Fruit fly (Drosophila melanogaster) whole organism, embryonic: ENCODE data around the gene CG8300.

Experiments used
- Asciz ChIP-seq: fragments of 200-800 bp; sonication (Bioruptor generic); optimal IDR thresholded peaks from 2 replicates; lab custom pipeline; 2017; ENCODE audit warnings: missing biosample characterization, mild to moderate bottlenecking, missing genetic modification characterization, missing genetic modification reagents
- CG13287 ChIP-seq: fragments of 200-800 bp; sonication (Bioruptor generic); IDR thresholded peaks from 2 replicates; pipeline ENCODE4 v1.3.6; 2022; ENCODE audit warnings: missing biosample characterization, missing genetic modification characterization; ENCODE audit not compliant: partially characterized antibody
- CG14050 ChIP-seq: fragments of 200-800 bp; sonication (Bioruptor generic); IDR thresholded peaks from 3 replicates; pipeline ENCODE4 v1.3.6; 2022; ENCODE audit warnings: missing biosample characterization, missing genetic modification characterization
- CG14441 ChIP-seq: fragments of 200-800 bp; sonication (Bioruptor generic); IDR thresholded peaks from 2 replicates; pipeline ENCODE4 v1.3.6; 2022; ENCODE audit warnings: missing biosample characterization, missing genetic modification characterization
- CG14710 ChIP-seq: fragments of 200-800 bp; sonication (Bioruptor generic); optimal IDR thresholded peaks from 3 replicates; lab custom pipeline; 2019; ENCODE audit warnings: missing biosample characterization, mild to moderate bottlenecking, missing genetic modification characterization, moderate library complexity
- CG16813 ChIP-seq: fragments of 200-800 bp; sonication (Bioruptor generic); IDR thresholded peaks from 3 replicates; pipeline ENCODE4 v1.3.6; 2022; ENCODE audit warnings: missing biosample characterization, missing genetic modification characterization; ENCODE audit not compliant: partially characterized antibody
- CG17328 ChIP-seq: fragments of 200-800 bp; sonication (Bioruptor generic); IDR thresholded peaks from 2 replicates; pipeline ENCODE4 v1.3.6; 2022; ENCODE audit warnings: missing biosample characterization, missing genetic modification characterization
- CG18011 ChIP-seq: fragments of 200-800 bp; sonication (Bioruptor generic); optimal IDR thresholded peaks from 2 replicates; lab custom pipeline; 2017; ENCODE audit warnings: missing biosample characterization, missing genetic modification characterization, mild to moderate bottlenecking, moderate library complexity, missing genotype
- CG3065 ChIP-seq: fragments of 200-800 bp; sonication (Bioruptor generic); optimal IDR thresholded peaks from 2 replicates; lab custom pipeline; 2016; ENCODE audit warnings: missing biosample characterization, missing genetic modification characterization
- CG31441 ChIP-seq: fragments of 200-800 bp; sonication (Bioruptor generic); IDR thresholded peaks from 2 replicates; pipeline ENCODE4 v1.3.6; 2022; ENCODE audit warnings: missing biosample characterization, missing genetic modification characterization
- CG3163 ChIP-seq: fragments of 200-800 bp; sonication (Bioruptor generic); optimal IDR thresholded peaks from 3 replicates; lab custom pipeline; 2016; ENCODE audit warnings: missing biosample characterization, missing genetic modification characterization
- CG3281 ChIP-seq: fragments of 200-800 bp; sonication (Bioruptor generic); optimal IDR thresholded peaks from 3 replicates; lab custom pipeline; 2017; ENCODE audit warnings: missing biosample characterization, mild to moderate bottlenecking, missing genetic modification characterization
- CG33213 ChIP-seq: fragments of 200-800 bp; sonication (Bioruptor generic); optimal IDR thresholded peaks from 3 replicates; lab custom pipeline; 2016; ENCODE audit warnings: missing biosample characterization, missing genetic modification characterization
- CG43689 ChIP-seq: fragments of 200-800 bp; sonication (Bioruptor generic); IDR thresholded peaks from 2 replicates; pipeline ENCODE4 v1.3.6; 2022; ENCODE audit warnings: missing biosample characterization, missing genetic modification characterization
- CG4404 ChIP-seq: fragments of 200-800 bp; sonication (Bioruptor generic); IDR thresholded peaks from 2 replicates; pipeline ENCODE4 v1.3.6; 2022; ENCODE audit warnings: missing biosample characterization, missing genetic modification characterization
- CG5180 ChIP-seq: fragments of 200-800 bp; sonication (Bioruptor generic); optimal IDR thresholded peaks from 3 replicates; lab custom pipeline; 2017; ENCODE audit warnings: missing biosample characterization, missing genetic modification characterization, mild to moderate bottlenecking, moderate library complexity, missing genetic modification reagents
- CG6854 ChIP-seq: fragments of 200-800 bp; sonication (Bioruptor generic); optimal IDR thresholded peaks from 3 replicates; lab custom pipeline; 2017; ENCODE audit warnings: missing biosample characterization, mild to moderate bottlenecking, missing genetic modification characterization
- CG8359 ChIP-seq: fragments of 200-800 bp; sonication (Bioruptor generic); optimal IDR thresholded peaks from 2 replicates; lab custom pipeline; 2017; ENCODE audit warnings: missing biosample characterization, mild to moderate bottlenecking, missing genetic modification characterization, borderline replicate concordance
- CG9817 ChIP-seq: fragments of 200-800 bp; sonication (Bioruptor generic); optimal IDR thresholded peaks from 2 replicates; lab custom pipeline; 2018; ENCODE audit warnings: missing biosample characterization, mild to moderate bottlenecking, missing genetic modification characterization, moderate library complexity
- D19A ChIP-seq: fragments of 200-800 bp; optimal IDR thresholded peaks from 3 replicates; lab custom pipeline; 2019; ENCODE audit warnings: missing biosample characterization, mild to moderate bottlenecking, missing genetic modification characterization, moderate library complexity
- Drgx ChIP-seq: fragments of 200-800 bp; sonication (Bioruptor generic); IDR thresholded peaks from 2 replicates; pipeline ENCODE4 v1.3.6; 2022; ENCODE audit warnings: missing biosample characterization, missing genetic modification characterization
- Elba2 ChIP-seq: fragments of 200-800 bp; sonication (Bioruptor generic); optimal IDR thresholded peaks from 3 replicates; lab custom pipeline; 2016; ENCODE audit warnings: missing biosample characterization, missing genetic modification characterization
- Fer1 ChIP-seq: fragments of 200-800 bp; sonication (Bioruptor generic); optimal IDR thresholded peaks from 2 replicates; lab custom pipeline; 2017; ENCODE audit warnings: missing biosample characterization, mild to moderate bottlenecking, missing genetic modification characterization
- Fer3 ChIP-seq: fragments of 200-800 bp; sonication (Bioruptor generic); optimal IDR thresholded peaks from 2 replicates; lab custom pipeline; 2018; ENCODE audit warnings: missing biosample characterization, mild to moderate bottlenecking, missing genetic modification characterization, moderate library complexity
- Med ChIP-seq: fragments of 200-800 bp; sonication (Bioruptor generic); peaks from one replicate; lab custom pipeline; 2016; ENCODE audit warnings: missing biosample characterization, missing genetic modification characterization, mild to moderate bottlenecking, inconsistent platforms, moderate library complexity
- Myb ChIP-seq: fragments of 200-800 bp; sonication (Bioruptor generic); optimal IDR thresholded peaks from 2 replicates; lab custom pipeline; 2016; ENCODE audit warnings: missing biosample characterization, missing genetic modification characterization
- caup ChIP-seq: fragments of 200-800 bp; sonication (Bioruptor generic); optimal IDR thresholded peaks from 3 replicates; lab custom pipeline; 2017; ENCODE audit warnings: missing biosample characterization, mild to moderate bottlenecking, missing genetic modification characterization, moderate library complexity; ENCODE audit not compliant: severe bottlenecking
- en ChIP-seq: fragments of 200-800 bp; sonication (Bioruptor generic); optimal IDR thresholded peaks from 2 replicates; lab custom pipeline; 2016; ENCODE audit warnings: missing biosample characterization, missing genetic modification characterization
- esg ChIP-seq: fragments of 200-800 bp; sonication (Bioruptor generic); conservative IDR thresholded peaks from 2 replicates; pipeline ENCODE4 v1.3.6; 2022; ENCODE audit warnings: missing biosample characterization, missing genetic modification characterization
- eyg ChIP-seq: fragments of 200-800 bp; sonication (Bioruptor generic); optimal IDR thresholded peaks from 3 replicates; lab custom pipeline; 2016; ENCODE audit warnings: missing biosample characterization, missing genetic modification characterization
- fd3F ChIP-seq: fragments of 200-800 bp; sonication (Bioruptor generic); optimal IDR thresholded peaks from 2 replicates; lab custom pipeline; 2018; ENCODE audit warnings: missing biosample characterization, mild to moderate bottlenecking, missing genetic modification characterization, moderate library complexity
- gt ChIP-seq: fragments of 200-800 bp; sonication (Bioruptor generic); IDR thresholded peaks from 2 replicates; pipeline ENCODE4 v1.3.6; 2022; ENCODE audit warnings: missing biosample characterization, missing genetic modification characterization
- ham ChIP-seq: fragments of 200-800 bp; sonication (Bioruptor generic); IDR thresholded peaks from 2 replicates; pipeline ENCODE4 v1.3.6; 2022; ENCODE audit warnings: missing biosample characterization, missing genetic modification characterization
- inv ChIP-seq: fragments of 200-800 bp; sonication (Bioruptor generic); IDR thresholded peaks from 2 replicates; pipeline ENCODE4 v1.3.6; 2022; ENCODE audit warnings: missing biosample characterization, missing genetic modification characterization; ENCODE audit not compliant: partially characterized antibody
- jigr1 ChIP-seq: fragments of 200-800 bp; sonication (Bioruptor generic); IDR thresholded peaks from 3 replicates; pipeline ENCODE4 v1.3.6; 2022; ENCODE audit warnings: missing biosample characterization, missing genetic modification characterization
- lola ChIP-seq, 3 experiments: fragments of >200 bp in 2 of 3; fragments of 200-800 bp in 1 of 3; sonication (Bioruptor generic) in 1 of 3; optimal IDR thresholded peaks; 2 replicates each; lab custom pipeline; 2017 to 2019; ENCODE audit warnings: missing biosample characterization in 3 of 3, missing genetic modification characterization in 3 of 3, mild to moderate bottlenecking in 1 of 3, moderate library complexity in 1 of 3
- nom ChIP-seq: fragments of 200-800 bp; sonication (Bioruptor generic); optimal IDR thresholded peaks from 2 replicates; lab custom pipeline; 2017; ENCODE audit warnings: missing biosample characterization, missing genetic modification characterization, mild to moderate bottlenecking, moderate library complexity, missing genetic modification reagents
- pros ChIP-seq: fragments of 200-800 bp; sonication (Bioruptor generic); optimal IDR thresholded peaks from 3 replicates; lab custom pipeline; 2019; ENCODE audit warnings: missing biosample characterization, mild to moderate bottlenecking, missing genetic modification characterization, moderate library complexity
- row ChIP-seq: fragments of 200-800 bp; sonication (Bioruptor generic); IDR thresholded peaks from 3 replicates; pipeline ENCODE4 v1.3.6; 2022; ENCODE audit warnings: missing biosample characterization, missing genetic modification characterization
- slbo ChIP-seq: fragments of 200-800 bp; sonication (Bioruptor generic); IDR thresholded peaks from 2 replicates; pipeline ENCODE4 v1.3.6; 2022; ENCODE audit warnings: missing biosample characterization, missing genetic modification characterization
- tll ChIP-seq, 2 experiments: fragments of 200-800 bp in 1 of 2; fragments of >200 bp in 1 of 2; sonication (Bioruptor generic) in 1 of 2; optimal IDR thresholded peaks; 2 replicates each; lab custom pipeline; 2017 to 2019; ENCODE audit warnings: missing biosample characterization in 2 of 2, missing genetic modification characterization in 2 of 2, mild to moderate bottlenecking in 1 of 2, moderate library complexity in 1 of 2
- unc-4 ChIP-seq: fragments of 200-800 bp; sonication (Bioruptor generic); IDR thresholded peaks from 2 replicates; pipeline ENCODE4 v1.3.6; 2022; ENCODE audit warnings: missing biosample characterization, missing genetic modification characterization; ENCODE audit not compliant: partially characterized antibody
- zf30C ChIP-seq: fragments of 200-800 bp; sonication (Bioruptor generic); optimal IDR thresholded peaks from 3 replicates; lab custom pipeline; 2018; ENCODE audit warnings: missing biosample characterization, mild to moderate bottlenecking, missing genetic modification characterization
- zfh2 ChIP-seq: fragments of 200-800 bp; sonication (Bioruptor generic); optimal IDR thresholded peaks from 2 replicates; lab custom pipeline; 2016; ENCODE audit warnings: missing biosample characterization, missing genetic modification characterization

Gene CG8300

DNA sequence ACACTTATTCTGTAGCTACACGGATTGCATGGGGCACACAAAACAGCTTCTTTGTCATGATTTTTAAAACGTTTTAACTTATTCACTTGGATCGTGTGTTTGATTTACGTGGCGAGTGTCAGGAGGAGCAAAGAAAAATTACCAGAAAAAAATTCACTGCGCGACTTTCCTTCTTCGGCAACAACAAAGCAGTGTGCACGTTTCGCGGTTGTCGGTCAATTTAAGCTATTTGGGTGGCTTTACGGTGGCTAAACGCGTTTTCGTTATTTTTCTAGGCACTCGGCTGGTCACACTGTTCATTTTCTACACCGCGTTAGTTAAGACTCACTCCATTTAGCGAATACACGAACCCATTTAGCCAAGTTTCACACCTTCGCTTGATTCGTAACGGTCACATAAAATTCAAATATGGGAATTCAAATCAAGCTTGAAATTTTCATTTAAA lies 6.8 kb upstream of the CG8300 start, which contains the start of gene Sxl (continued):
- TF ChIP-seq Myb (GFP tag; lab: Kevin White, UChicago) (peak; percentile 100), CG5180 (no peak), CG17328 (peak; percentile 27; the same call in 1 of the 2 replicates), tll (GFP tag; optimal IDR thresholded peaks at IDR 0.05; lab: Kevin White, UChicago) (no peak), CG16813 (GFP tag; lab: Robert Waterston, UW) (0 out of 3 replicates have a peak, but pooled peaks have one; percentile 43), gt (GFP tag; lab: Robert Waterston, UW) (no peak), Elba2 (GFP tag; lab: Kevin White, UChicago) (no peak), unc-4 (GFP tag; lab: Robert Waterston, UW) (peak; percentile 20; the same call in 1 of the 2 replicates), CG33213 (GFP tag; lab: Kevin White, UChicago) (peak; percentile 87), ham (GFP tag; lab: Robert Waterston, UW) (no peak), CG14050 (GFP tag; lab: Robert Waterston, UW) (no peak), inv (GFP tag; lab: Robert Waterston, UW) (no peak), fd3F (GFP tag; lab: Kevin White, UChicago) (no peak), CG31441 (GFP tag; lab: Robert Waterston, UW) (no peak), CG13287 (GFP tag; lab: Robert Waterston, UW) (peak; percentile 40; the same call in 1 of the 2 replicates), zf30C (GFP tag; lab: Kevin White, UChicago) (no peak), jigr1 (GFP tag; lab: Robert Waterston, UW) (no peak), pros (GFP tag; lab: Kevin White, UChicago) (no peak), CG6854 (GFP tag; lab: Kevin White, UChicago) (no peak), CG4404 (no peak), CG14710 (peak; percentile 81), row (GFP tag; lab: Robert Waterston, UW) (peak; percentile 23; the same call in 1 of the 3 replicates), eyg (no peak), Fer1 (GFP tag; lab: Kevin White, UChicago) (peak; percentile 27), D19A (tag; lab: Kevin White, UChicago) (no peak), CG18011 (GFP tag; lab: Kevin White, UChicago) (no peak), CG14441 (GFP tag; lab: Robert Waterston, UW) (no peak), en (GFP tag; lab: Kevin White, UChicago) (no peak), CG3163 (GFP tag; lab: Kevin White, UChicago) (peak; percentile 21), zfh2 (no peak)

DNA sequence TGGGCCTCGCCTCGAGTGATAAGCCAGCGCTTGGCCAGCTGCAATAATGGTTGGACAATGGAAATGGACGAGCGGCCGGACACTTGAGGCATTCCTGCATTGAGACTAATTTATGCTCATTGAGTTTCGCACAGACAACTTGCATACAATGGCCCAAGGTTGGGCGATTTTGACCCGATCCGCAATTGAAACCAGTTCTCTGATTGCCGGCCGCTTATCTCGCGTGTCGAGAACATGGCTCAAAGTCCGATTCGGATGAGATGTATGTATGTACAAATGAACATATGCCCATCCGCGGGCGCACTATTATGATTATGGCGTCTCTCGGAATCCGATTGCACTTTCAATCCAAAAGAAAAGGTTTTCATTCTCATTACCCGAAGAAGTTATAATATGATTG lies 4.0 kb upstream of the CG8300 start:
- TF ChIP-seq Drgx (GFP tag; lab: Robert Waterston, UW) (0 out of 2 replicates have a peak, but pooled peaks have one; percentile 7), CG43689 (GFP tag; lab: Robert Waterston, UW) (no peak), Med (GFP tag; lab: Kevin White, UChicago) (peak; percentile 7), esg (GFP tag; lab: Robert Waterston, UW) (no peak), CG3281 (GFP tag; lab: Kevin White, UChicago) (no peak), CG3065 (GFP tag; lab: Kevin White, UChicago) (no peak), CG8359 (GFP tag; lab: Kevin White, UChicago) (no peak), Fer3 (tag; lab: Kevin White, UChicago) (no peak), caup (GFP tag; lab: Kevin White, UChicago) (no peak), lola (GFP tag; optimal IDR thresholded peaks at IDR 0.05; lab: Kevin White, UChicago) (no peak), nom (peak; percentile 92), Asciz (GFP tag; lab: Kevin White, UChicago) (no peak), CG9817 (no peak), slbo (GFP tag; lab: Robert Waterston, UW) (no peak)
